Worm (Caenorhabditis elegans): Measurements from ENCODE around the gene nhr-248.

Gene nhr-248

ce11 chrV:17104527-17104926 lies at the start of gene nhr-248:
Gene nhr-248 (minus strand): TSS chrV:17104627.
- TF ChIP-seq nhr-12 (tag; optimal IDR thresholded peaks at IDR 0.05) (no peak), mls-2 (tag; optimal IDR thresholded peaks at IDR 0.05) (no peak), elt-3 (tag; optimal IDR thresholded peaks at IDR 0.05) (no peak), ces-1 (GFP tag; optimal IDR thresholded peaks at IDR 0.05) (no peak), bed-3 (GFP tag; optimal IDR thresholded peaks at IDR 0.05) (no peak), unc-120 (tag; optimal IDR thresholded peaks at IDR 0.05; ENCODE audit: poor library complexity, severe bottlenecking) (no peak), blmp-1 (tag; optimal IDR thresholded peaks at IDR 0.05) (no peak), drap-1 (GFP tag; optimal IDR thresholded peaks at IDR 0.05) (no peak), unc-39 (tag; optimal IDR thresholded peaks at IDR 0.05) (no peak), ceh-43 (GFP tag; optimal IDR thresholded peaks at IDR 0.05) (no peak), pha-4 (tag; optimal IDR thresholded peaks at IDR 0.05) (no peak), lin-32 (GFP tag; optimal IDR thresholded peaks at IDR 0.05) (no peak)

ce11 chrV:17151292-17151691 lies 46.9 kb upstream of the nhr-248 start:
- TF ChIP-seq ces-1 (GFP tag; optimal IDR thresholded peaks at IDR 0.05): no peak
- TF ChIP-seq unc-62 (GFP tag; optimal IDR thresholded peaks at IDR 0.05): no peak
- no peak for TF ChIP-seq mab-5 (tag; optimal IDR thresholded peaks at IDR 0.05)
- no peak for TF ChIP-seq drap-1 (GFP tag; optimal IDR thresholded peaks at IDR 0.05)
- no peak for TF ChIP-seq lin-13 (tag; optimal IDR thresholded peaks at IDR 0.05)

- no peak for TF ChIP-seq mls-2 (tag; optimal IDR thresholded peaks at IDR 0.05)
- TF ChIP-seq unc-120 (tag; optimal IDR thresholded peaks at IDR 0.05; ENCODE audit: poor library complexity, severe bottlenecking): no peak
- no peak for TF ChIP-seq pha-4 (tag; optimal IDR thresholded peaks at IDR 0.05)
- no peak for TF ChIP-seq tbx-8 (GFP tag; optimal IDR thresholded peaks at IDR 0.05)
- no peak for TF ChIP-seq hlh-1 (tag; optimal IDR thresholded peaks at IDR 0.05)
- TF ChIP-seq ceh-39 (tag; optimal IDR thresholded peaks at IDR 0.05): no peak
- TF ChIP-seq lin-13 (tag; optimal IDR thresholded peaks at IDR 0.05): no peak
- TF ChIP-seq mab-5 (tag; optimal IDR thresholded peaks at IDR 0.05): no peak
- TF ChIP-seq zip-8 (tag; optimal IDR thresholded peaks at IDR 0.05): no peak
- TF ChIP-seq cnd-1 (tag; optimal IDR thresholded peaks at IDR 0.05): no peak
- no peak for TF ChIP-seq nhr-76 (tag; optimal IDR thresholded peaks at IDR 0.05)
- TF ChIP-seq flh-1 (GFP tag; optimal IDR thresholded peaks at IDR 0.05): no peak
- TF ChIP-seq blmp-1 (tag; optimal IDR thresholded peaks at IDR 0.05): no peak
Observed at ce11 chrV:17108310-17108709, 3.9 kb upstream of the nhr-248 start, which contains the start of gene ZK218.11. Gene ZK218.11 (minus strand): TSS chrV:17108410.

- TF ChIP-seq blmp-1 (tag; optimal IDR thresholded peaks at IDR 0.05): no peak
- TF ChIP-seq pha-4 (tag; optimal IDR thresholded peaks at IDR 0.05): no peak
- TF ChIP-seq nhr-12 (tag; optimal IDR thresholded peaks at IDR 0.05): no peak
- TF ChIP-seq tbx-8 (GFP tag; optimal IDR thresholded peaks at IDR 0.05): no peak
- TF ChIP-seq snpc-4 (tag; optimal IDR thresholded peaks at IDR 0.05): no peak
- no peak for TF ChIP-seq drap-1 (GFP tag; optimal IDR thresholded peaks at IDR 0.05)
- no peak for TF ChIP-seq flh-1 (GFP tag; optimal IDR thresholded peaks at IDR 0.05)
- no peak for TF ChIP-seq unc-39 (tag; optimal IDR thresholded peaks at IDR 0.05)
- TF ChIP-seq M03D4.4 (tag; optimal IDR thresholded peaks at IDR 0.05): no peak
- TF ChIP-seq sptf-1 (tag; optimal IDR thresholded peaks at IDR 0.05): no peak
- no peak for TF ChIP-seq zip-8 (tag; optimal IDR thresholded peaks at IDR 0.05)
- no peak for TF ChIP-seq lsy-2 (tag; optimal IDR thresholded peaks at IDR 0.05)
- TF ChIP-seq nhr-237 (tag; optimal IDR thresholded peaks at IDR 0.05): no peak
- TF ChIP-seq ceh-83 (GFP tag; optimal IDR thresholded peaks at IDR 0.05): no peak
- no peak for TF ChIP-seq mab-5 (tag; optimal IDR thresholded peaks at IDR 0.05)
- TF ChIP-seq unc-120 (tag; optimal IDR thresholded peaks at IDR 0.05; ENCODE audit: poor library complexity, severe bottlenecking): no peak
- TF ChIP-seq ceh-39 (tag; optimal IDR thresholded peaks at IDR 0.05): no peak
- no peak for TF ChIP-seq ztf-11 (tag; optimal IDR thresholded peaks at IDR 0.05)
- no peak for TF ChIP-seq hlh-1 (tag; optimal IDR thresholded peaks at IDR 0.05)
Observed at ce11 chrV:17105483-17105882, 1.1 kb upstream of the nhr-248 start, which contains the start of gene ZK218.7. Gene ZK218.7 (plus strand): TSS chrV:17105783.

- TF ChIP-seq snpc-4 (tag; optimal IDR thresholded peaks at IDR 0.05) (no peak), nhr-237 (tag; optimal IDR thresholded peaks at IDR 0.05) (no peak), nhr-12 (tag; optimal IDR thresholded peaks at IDR 0.05) (no peak), sptf-1 (tag; optimal IDR thresholded peaks at IDR 0.05) (no peak), ceh-43 (GFP tag; optimal IDR thresholded peaks at IDR 0.05) (no peak), unc-39 (tag; optimal IDR thresholded peaks at IDR 0.05) (no peak), flh-1 (GFP tag; optimal IDR thresholded peaks at IDR 0.05) (no peak), lin-32 (GFP tag; optimal IDR thresholded peaks at IDR 0.05) (no peak)
Observed at ce11 chrV:17100829-17101228, 3.6 kb downstream of the nhr-248 start, which contains the start of gene ZK218.5. Gene ZK218.5 (plus strand): TSS chrV:17101129.

- TF ChIP-seq ceh-83 (GFP tag; optimal IDR thresholded peaks at IDR 0.05): no peak
- TF ChIP-seq ceh-43 (GFP tag; optimal IDR thresholded peaks at IDR 0.05): no peak
- TF ChIP-seq mab-5 (tag; optimal IDR thresholded peaks at IDR 0.05): no peak
- TF ChIP-seq ces-1 (GFP tag; optimal IDR thresholded peaks at IDR 0.05): no peak
- TF ChIP-seq flh-1 (GFP tag; optimal IDR thresholded peaks at IDR 0.05): no peak
- TF ChIP-seq sptf-1 (tag; optimal IDR thresholded peaks at IDR 0.05): no peak
- TF ChIP-seq nhr-2 (tag; optimal IDR thresholded peaks at IDR 0.05): no peak
- no peak for TF ChIP-seq ztf-11 (tag; optimal IDR thresholded peaks at IDR 0.05)
- TF ChIP-seq ham-2 (GFP tag; optimal IDR thresholded peaks at IDR 0.05): no peak
- no peak for TF ChIP-seq zip-8 (tag; optimal IDR thresholded peaks at IDR 0.05)
- no peak for TF ChIP-seq nhr-28 (tag; optimal IDR thresholded peaks at IDR 0.05)
- no peak for TF ChIP-seq hlh-1 (tag; optimal IDR thresholded peaks at IDR 0.05)
- no peak for TF ChIP-seq blmp-1 (tag; optimal IDR thresholded peaks at IDR 0.05)
- TF ChIP-seq ceh-39 (tag; optimal IDR thresholded peaks at IDR 0.05): no peak
- TF ChIP-seq lsy-2 (tag; optimal IDR thresholded peaks at IDR 0.05): no peak
- TF ChIP-seq nhr-12 (tag; optimal IDR thresholded peaks at IDR 0.05): no peak
- no peak for TF ChIP-seq snpc-4 (tag; optimal IDR thresholded peaks at IDR 0.05)
Observed at ce11 chrV:17098669-17099068, 5.8 kb downstream of the nhr-248 start, which contains the start of the genes ZK218.3 and ZK218.4. Gene ZK218.3 (minus strand): TSS chrV:17098769. Gene ZK218.4 (plus strand): TSS chrV:17098854.
